Worm (Caenorhabditis elegans): ENCODE measurements around the gene uvs-1.

Gene uvs-1

ce11 chrV:7793067-7793466, 10.9 kb downstream of the uvs-1 start, which contains the start of gene flp-21:
Gene flp-21, plus strand, starts transcription at chrV:7793367.
- TF ChIP-seq snpc-4 (GFP tag; optimal IDR thresholded peaks at IDR 0.05) (no peak), snpc-4 (tag; optimal IDR thresholded peaks at IDR 0.05) (no peak), ceh-91 (GFP tag; IDR thresholded peaks at IDR 0.05) (no peak), ztf-25 (GFP tag; IDR thresholded peaks at IDR 0.05) (no peak), dox-1 (GFP tag; IDR thresholded peaks at IDR 0.05) (no peak), sptf-2 (GFP tag; optimal IDR thresholded peaks at IDR 0.05) (no peak), ztf-6 (GFP tag; IDR thresholded peaks at IDR 0.05) (no peak), F33H1.4 (GFP tag; IDR thresholded peaks at IDR 0.05) (no peak), nhr-179 (tag; optimal IDR thresholded peaks at IDR 0.05) (no peak), die-1 (tag; optimal IDR thresholded peaks at IDR 0.05) (no peak), ama-1 (optimal IDR thresholded peaks at IDR 0.05) (no peak), ama-1 (GFP tag; optimal IDR thresholded peaks at IDR 0.05) (no peak), Y53F4B.3 (GFP tag; IDR thresholded peaks at IDR 0.05) (no peak), zim-3 (tag; optimal IDR thresholded peaks at IDR 0.05) (no peak), madf-3 (GFP tag; IDR thresholded peaks at IDR 0.05) (no peak), ceh-58 (GFP tag; IDR thresholded peaks at IDR 0.05) (no peak), D2030.7 (GFP tag; IDR thresholded peaks at IDR 0.05) (no peak), mel-28 (tag; optimal IDR thresholded peaks at IDR 0.05; ENCODE audit: borderline replicate concordance) (no peak), pha-4 (tag; optimal IDR thresholded peaks at IDR 0.05) (no peak), hsf-1 (GFP tag; IDR thresholded peaks at IDR 0.05) (no peak), F23B12.7 (tag; optimal IDR thresholded peaks at IDR 0.05; ENCODE audit: insufficient read depth) (no peak)

ce11 chrV:7786639-7787038, 17.4 kb downstream of the uvs-1 start:
- TF ChIP-seq aptf-3 (GFP tag; IDR thresholded peaks at IDR 0.05) (no peak), madf-3 (GFP tag; IDR thresholded peaks at IDR 0.05) (0 out of 2 replicates have a peak, but pooled peaks have one; percentile 4)

DNA sequence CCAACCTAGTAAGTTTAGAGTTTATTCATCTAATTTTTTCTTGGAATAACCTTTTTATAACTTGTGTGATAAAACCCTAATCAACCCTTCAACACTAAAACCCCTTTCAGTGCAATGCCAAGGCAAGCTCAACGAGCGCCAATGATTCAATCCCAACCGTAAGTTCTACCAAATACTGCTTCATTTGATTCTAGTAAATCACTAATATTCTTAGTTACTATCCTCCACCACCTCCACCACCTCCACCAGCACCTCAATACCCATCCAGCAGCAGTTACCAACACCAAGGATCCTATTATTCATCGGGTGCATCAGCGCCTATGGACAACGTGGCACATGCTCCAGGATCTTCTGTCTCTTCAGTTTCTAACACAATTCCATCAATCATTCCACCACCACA, 18.1 kb downstream of the uvs-1 start:
- no peak for TF ChIP-seq madf-3 (GFP tag; IDR thresholded peaks at IDR 0.05)

DNA sequence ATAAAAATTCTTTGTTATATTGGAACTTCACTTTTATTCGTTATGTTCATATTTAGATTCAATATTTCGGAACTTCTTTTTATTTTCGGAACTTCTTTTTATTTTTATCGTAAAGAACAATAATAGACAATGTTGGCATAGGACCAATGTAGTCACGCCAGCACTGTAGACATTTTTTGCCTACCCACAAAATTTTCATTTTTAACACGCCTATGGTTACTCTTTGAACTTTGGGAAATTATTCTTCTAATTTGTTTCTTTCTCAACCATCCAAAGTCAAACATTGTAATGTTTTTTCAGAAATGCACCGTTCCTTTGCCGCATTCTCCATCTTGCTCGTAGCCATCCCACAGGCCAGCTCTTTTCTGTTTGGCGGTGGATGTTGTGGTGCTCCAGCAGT, 18.9 kb downstream of the uvs-1 start, which contains the start of gene C26F1.1:
C26F1.1 (plus strand) TSS at position 301 of the 400 bp plus-strand sequence.
- TF ChIP-seq egl-18 (GFP tag; IDR thresholded peaks at IDR 0.05), result no peak

ce11 chrV:7781511-7781910, 22.5 kb downstream of the uvs-1 start, which contains the start of gene cyp-32A1:
Gene cyp-32A1, plus strand, starts transcription at chrV:7781811.
- TF ChIP-seq nfya-2 (GFP tag; IDR thresholded peaks at IDR 0.05) (no peak), sea-2 (GFP tag; IDR thresholded peaks at IDR 0.05) (no peak), F55B11.4 (tag; optimal IDR thresholded peaks at IDR 0.05; ENCODE audit: borderline replicate concordance, insufficient read depth) (no peak), Y53F4B.3 (GFP tag; IDR thresholded peaks at IDR 0.05) (no peak), athp-1 (tag; optimal IDR thresholded peaks at IDR 0.05) (no peak), T26A5.8 (tag; optimal IDR thresholded peaks at IDR 0.05) (no peak), lin-54 (GFP tag; optimal IDR thresholded peaks at IDR 0.05) (no peak), F49E8.2 (tag; optimal IDR thresholded peaks at IDR 0.05; ENCODE audit: insufficient read depth) (no peak), ceh-79 (tag; optimal IDR thresholded peaks at IDR 0.05) (no peak), gei-17 (GFP tag; optimal IDR thresholded peaks at IDR 0.05) (no peak), ztf-22 (GFP tag; optimal IDR thresholded peaks at IDR 0.05) (no peak), ztf-25 (GFP tag; IDR thresholded peaks at IDR 0.05) (no peak), repo-1 (tag; optimal IDR thresholded peaks at IDR 0.05) (no peak), lir-1 (GFP tag; conservative IDR thresholded peaks at IDR 0.05) (no peak), mxl-1 (tag; optimal IDR thresholded peaks at IDR 0.05) (no peak), ztf-28 (GFP tag; IDR thresholded peaks at IDR 0.05) (no peak), F37B4.10 (GFP tag; IDR thresholded peaks at IDR 0.05) (no peak), ztf-26 (tag; optimal IDR thresholded peaks at IDR 0.05) (no peak)
